Worm (Caenorhabditis elegans) whole organism, young adult: ENCODE data around the gene sqv-3.

Source experiments
- D2030.7 ChIP-seq: fragments of 200-800 bp; sonication (Bioruptor generic); IDR thresholded peaks from 2 replicates; pipeline ENCODE4 v1.3.6; 2022; ENCODE audit warnings: missing genetic modification reagents, missing genetic modification characterization, missing compliant biosample characterization
- F23B12.7 ChIP-seq: sonication (generic microtip); optimal IDR thresholded peaks from 2 replicates; lab custom pipeline; 2017; ENCODE audit warnings: missing genetic modification characterization, mild to moderate bottlenecking, missing compliant biosample characterization, antibody characterized with exemption, moderate library complexity; ENCODE audit not compliant: insufficient read depth
- F37B4.10 ChIP-seq: fragments of 200-800 bp; sonication (Bioruptor generic); IDR thresholded peaks from 2 replicates; pipeline ENCODE4 v1.3.6; 2022; ENCODE audit warnings: missing genetic modification characterization, missing compliant biosample characterization
- F39B2.1 ChIP-seq: fragments of 200-800 bp; sonication (Bioruptor generic); IDR thresholded peaks from 2 replicates; pipeline ENCODE4 v1.3.6; 2022; ENCODE audit warnings: missing genetic modification reagents, missing genetic modification characterization, missing compliant biosample characterization
- F52B5.7 ChIP-seq: sonication (generic microtip); optimal IDR thresholded peaks from 2 replicates; lab custom pipeline; 2016; ENCODE audit warnings: mild to moderate bottlenecking, missing genetic modification characterization, missing compliant biosample characterization
- F55B11.4 ChIP-seq: sonication (generic microtip); optimal IDR thresholded peaks from 2 replicates; lab custom pipeline; 2016; ENCODE audit warnings: missing compliant biosample characterization, missing genetic modification characterization, borderline replicate concordance; ENCODE audit not compliant: insufficient read depth
- K11D2.4 ChIP-seq: fragments of 200-800 bp; sonication (Bioruptor generic); IDR thresholded peaks from 2 replicates; pipeline ENCODE4 v1.3.6; 2022; ENCODE audit warnings: missing genetic modification reagents, missing genetic modification characterization, missing compliant biosample characterization
- T07F8.4 ChIP-seq: sonication (generic microtip); optimal IDR thresholded peaks from 2 replicates; lab custom pipeline; 2016; ENCODE audit warnings: mild to moderate bottlenecking, missing genetic modification characterization, moderate library complexity, missing compliant biosample characterization
- T26A5.8 ChIP-seq: sonication (generic microtip); optimal IDR thresholded peaks from 2 replicates; lab custom pipeline; 2016; ENCODE audit warnings: missing genetic modification characterization, missing compliant biosample characterization
- Y53G8AR.9 ChIP-seq: fragments of 200-800 bp; sonication (Bioruptor generic); conservative IDR thresholded peaks from 2 replicates; pipeline ENCODE4 v1.3.6; 2022; ENCODE audit warnings: missing genetic modification reagents, missing genetic modification characterization, missing compliant biosample characterization
- Y56A3A.18 ChIP-seq: fragments of 200-800 bp; sonication (Bioruptor generic); IDR thresholded peaks from 2 replicates; pipeline ENCODE4 v1.3.6; 2022; ENCODE audit warnings: missing genetic modification reagents, missing genetic modification characterization, missing compliant biosample characterization
- Y95B8A.8 ChIP-seq: fragments of 200-800 bp; sonication (Bioruptor generic); IDR thresholded peaks from 2 replicates; pipeline ENCODE4 v1.3.6; 2022; ENCODE audit warnings: missing genetic modification reagents, missing genetic modification characterization, missing compliant biosample characterization
- akir-1 ChIP-seq: fragments of 200-800 bp; sonication (Bioruptor generic); optimal IDR thresholded peaks from 2 replicates; lab custom pipeline; 2018; ENCODE audit warnings: mild to moderate bottlenecking, missing genetic modification characterization, moderate library complexity, missing compliant biosample characterization
- atf-7 ChIP-seq: sonication (generic microtip); optimal IDR thresholded peaks from 2 replicates; lab custom pipeline; 2017; ENCODE audit warnings: mild to moderate bottlenecking, missing genetic modification characterization, missing compliant biosample characterization
- athp-1 ChIP-seq: sonication (generic microtip); optimal IDR thresholded peaks from 2 replicates; lab custom pipeline; 2017; ENCODE audit warnings: mild to moderate bottlenecking, missing genetic modification characterization, missing compliant biosample characterization
- bed-2 ChIP-seq: fragments of 200-800 bp; sonication (Bioruptor generic); IDR thresholded peaks from 2 replicates; pipeline ENCODE4 v1.3.6; 2022; ENCODE audit warnings: missing genetic modification reagents, missing genetic modification characterization, missing compliant biosample characterization
- ccch-3 ChIP-seq: fragments of 200-800 bp; sonication (Bioruptor generic); optimal IDR thresholded peaks from 2 replicates; lab custom pipeline; 2018; ENCODE audit warnings: mild to moderate bottlenecking, missing genetic modification characterization, missing compliant biosample characterization
- cebp-1 ChIP-seq, 2 experiments: fragments of 200-800 bp in 1 of 2; sonication (Bioruptor generic) in 1 of 2; sonication (generic microtip) in 1 of 2; IDR thresholded peaks in 1 of 2; optimal IDR thresholded peaks in 1 of 2; 2 replicates each; pipeline versions ENCODE4 v1.3.6 to Lab custom; 2017 to 2022; ENCODE audit warnings: missing compliant biosample characterization in 2 of 2, missing genetic modification characterization in 2 of 2, mild to moderate bottlenecking in 1 of 2, missing genetic modification reagents in 1 of 2, moderate library complexity in 1 of 2
- cebp-2 ChIP-seq: fragments of 200-800 bp; sonication (Bioruptor generic); IDR thresholded peaks from 2 replicates; pipeline ENCODE4 v1.3.6; 2022; ENCODE audit warnings: missing genetic modification characterization, missing compliant biosample characterization
- ceh-27 ChIP-seq: fragments of 200-800 bp; sonication (Bioruptor generic); optimal IDR thresholded peaks from 2 replicates; lab custom pipeline; 2018; ENCODE audit warnings: mild to moderate bottlenecking, missing genetic modification characterization, moderate library complexity, missing compliant biosample characterization
- ceh-40 ChIP-seq: fragments of 200-800 bp; sonication (Bioruptor generic); IDR thresholded peaks from 2 replicates; pipeline ENCODE4 v1.3.6; 2022; ENCODE audit warnings: missing genetic modification characterization, missing compliant biosample characterization
- ceh-79 ChIP-seq: sonication (generic microtip); optimal IDR thresholded peaks from 2 replicates; lab custom pipeline; 2017; ENCODE audit warnings: mild to moderate bottlenecking, missing genetic modification characterization, missing compliant biosample characterization
- dpff-1 ChIP-seq: sonication (generic microtip); optimal IDR thresholded peaks from 2 replicates; lab custom pipeline; 2017; ENCODE audit warnings: mild to moderate bottlenecking, missing genetic modification characterization, missing compliant biosample characterization
- egl-18 ChIP-seq: fragments of 200-800 bp; sonication (Bioruptor generic); IDR thresholded peaks from 2 replicates; pipeline ENCODE4 v1.3.6; 2022; ENCODE audit warnings: missing genetic modification reagents, missing genetic modification characterization, missing compliant biosample characterization
- egl-44 ChIP-seq: fragments of 200-800 bp; sonication (Bioruptor generic); IDR thresholded peaks from 2 replicates; pipeline ENCODE4 v1.3.6; 2022; ENCODE audit warnings: missing genetic modification reagents, missing genetic modification characterization, missing compliant biosample characterization
- ekl-4 ChIP-seq: fragments of 200-800 bp; sonication (Bioruptor generic); IDR thresholded peaks from 2 replicates; pipeline ENCODE4 v1.3.6; 2022; ENCODE audit warnings: missing genetic modification reagents, missing genetic modification characterization, missing compliant biosample characterization
- fkh-3 ChIP-seq: sonication (generic microtip); optimal IDR thresholded peaks from 2 replicates; lab custom pipeline; 2016; ENCODE audit warnings: mild to moderate bottlenecking, missing genetic modification characterization, missing compliant biosample characterization
- lag-1 ChIP-seq: fragments of 200-800 bp; sonication (Bioruptor generic); IDR thresholded peaks from 2 replicates; pipeline ENCODE4 v1.3.6; 2022; ENCODE audit warnings: missing genetic modification reagents, missing genetic modification characterization, missing compliant biosample characterization
- let-607 ChIP-seq, 2 experiments: fragments of 200-800 bp in 1 of 2; sonication (Bioruptor generic) in 1 of 2; sonication (generic microtip) in 1 of 2; optimal IDR thresholded peaks; 2 replicates each; lab custom pipeline; 2016 to 2018; ENCODE audit warnings: mild to moderate bottlenecking in 2 of 2, missing compliant biosample characterization in 2 of 2, missing genetic modification characterization in 2 of 2, moderate library complexity in 2 of 2, missing genotype in 1 of 2
- lsl-1 ChIP-seq: fragments of 200-800 bp; sonication (Bioruptor generic); optimal IDR thresholded peaks from 2 replicates; lab custom pipeline; 2018; ENCODE audit warnings: mild to moderate bottlenecking, missing genetic modification characterization, moderate library complexity, missing compliant biosample characterization
- mel-28 ChIP-seq: sonication (generic microtip); optimal IDR thresholded peaks from 2 replicates; lab custom pipeline; 2016; ENCODE audit warnings: borderline replicate concordance, mild to moderate bottlenecking, missing genetic modification characterization, missing compliant biosample characterization
- nhr-27 ChIP-seq: fragments of 200-800 bp; sonication (Bioruptor generic); optimal IDR thresholded peaks from 2 replicates; lab custom pipeline; 2018; ENCODE audit warnings: mild to moderate bottlenecking, missing genetic modification characterization, moderate library complexity, missing compliant biosample characterization
- nhr-80 ChIP-seq: sonication (generic microtip); optimal IDR thresholded peaks from 2 replicates; lab custom pipeline; 2016; ENCODE audit warnings: missing genetic modification characterization, missing compliant biosample characterization
- pha-4 ChIP-seq: fragments of 150-350 bp; sonication (generic microtip); optimal IDR thresholded peaks from 2 replicates; lab custom pipeline; 2014; ENCODE audit warnings: missing biosample characterization, missing genetic modification reagents, missing genetic modification characterization
- sea-2 ChIP-seq: fragments of 200-800 bp; sonication (Bioruptor generic); IDR thresholded peaks from 2 replicates; pipeline ENCODE4 v1.3.6; 2022; ENCODE audit warnings: missing genetic modification characterization, missing compliant biosample characterization
- snpc-4 ChIP-seq, 5 experiments: fragments of 150-350 bp in 1 of 5; sonication (generic microtip) in 4 of 5; optimal IDR thresholded peaks; 2 replicates each; lab custom pipeline; 2014 to 2018; ENCODE audit warnings: missing genetic modification characterization in 5 of 5, missing biosample characterization in 3 of 5, antibody characterized with exemption in 2 of 5, mild to moderate bottlenecking in 2 of 5, missing compliant biosample characterization in 2 of 5, missing genotype in 2 of 5, moderate library complexity in 2 of 5, missing genetic modification reagents in 1 of 5
- tbp1 ChIP-seq: fragments of 200-800 bp; sonication (Bioruptor generic); optimal IDR thresholded peaks from 2 replicates; lab custom pipeline; 2018; ENCODE audit warnings: mild to moderate bottlenecking, missing genetic modification characterization, missing compliant biosample characterization
- xnd-1 ChIP-seq: sonication (generic microtip); optimal IDR thresholded peaks from 2 replicates; lab custom pipeline; 2016; ENCODE audit warnings: missing genotype, missing genetic modification reagents, missing genetic modification characterization, missing compliant biosample characterization
- zfh-2 ChIP-seq: fragments of 200-800 bp; sonication (Bioruptor generic); conservative IDR thresholded peaks from 2 replicates; pipeline ENCODE4 v1.3.6; 2022; ENCODE audit warnings: missing genetic modification reagents, missing genetic modification characterization, missing compliant biosample characterization
- ztf-18 ChIP-seq: sonication (generic microtip); optimal IDR thresholded peaks from 2 replicates; lab custom pipeline; 2016; ENCODE audit warnings: missing genotype, mild to moderate bottlenecking, missing genetic modification characterization, missing compliant biosample characterization
- ztf-25 ChIP-seq: fragments of 200-800 bp; sonication (Bioruptor generic); IDR thresholded peaks from 2 replicates; pipeline ENCODE4 v1.3.6; 2022; ENCODE audit warnings: missing genetic modification reagents, missing genetic modification characterization, missing compliant biosample characterization
- ztf-3 ChIP-seq: fragments of 200-800 bp; sonication (Bioruptor generic); optimal IDR thresholded peaks from 2 replicates; lab custom pipeline; 2018; ENCODE audit warnings: mild to moderate bottlenecking, missing genetic modification characterization, missing compliant biosample characterization

Gene sqv-3

ce11 chrIII:9789607-9790073, 9.5 kb upstream of the sqv-3 start, which contains the start of gene R10E11.5:
TSS of gene R10E11.5 (minus strand) at chrIII:9789657.
- TF ChIP-seq T07F8.4 (no peak), mel-28 (tag; lab: Kevin White, UChicago) (no peak), akir-1 (no peak), ztf-3 (GFP tag; lab: Kevin White, UChicago) (no peak), F52B5.7 (tag; lab: Kevin White, UChicago) (no peak), K11D2.4 (GFP tag; lab: Robert Waterston, UW) (no peak), zfh-2 (GFP tag; lab: Robert Waterston, UW) (no peak), T26A5.8 (tag; lab: Kevin White, UChicago) (no peak), ekl-4 (GFP tag; lab: Robert Waterston, UW) (no peak)

- no peak for TF ChIP-seq sea-2 (GFP tag; lab: Robert Waterston, UW)
- TF ChIP-seq ceh-27 (GFP tag; lab: Kevin White, UChicago): no peak
- no peak for TF ChIP-seq snpc-4 (GFP tag; optimal IDR thresholded peaks at IDR 0.05; lab: Kevin White, UChicago)
- TF ChIP-seq snpc-4 (tag; optimal IDR thresholded peaks at IDR 0.05; lab: Kevin White, UChicago): no peak
- TF ChIP-seq D2030.7 (GFP tag; lab: Robert Waterston, UW): no peak
- no peak for TF ChIP-seq atf-7 (tag; lab: Kevin White, UChicago)
- no peak for TF ChIP-seq nhr-27 (tag; lab: Kevin White, UChicago)
- no peak for TF ChIP-seq cebp-2 (GFP tag; lab: Robert Waterston, UW)
- no peak for TF ChIP-seq F23B12.7 (tag; lab: Kevin White, UChicago)
- no peak for TF ChIP-seq egl-18
- TF ChIP-seq, all 124 proteins: peak for 0
These were observed 8.9 kb upstream of the sqv-3 start for ce11 chrIII:9789083-9789482.

- TF ChIP-seq bed-2 (GFP tag; lab: Robert Waterston, UW) (no peak), ceh-40 (GFP tag; lab: Robert Waterston, UW) (no peak), nhr-80 (peak; percentile 93), dpff-1 (tag; lab: Kevin White, UChicago) (no peak), ceh-79 (tag; lab: Kevin White, UChicago) (no peak), lsl-1 (GFP tag; lab: Kevin White, UChicago) (no peak), xnd-1 (no peak), ztf-18 (tag; lab: Kevin White, UChicago) (no peak), athp-1 (tag; lab: Kevin White, UChicago) (no peak), F55B11.4 (tag; lab: Kevin White, UChicago) (no peak), F52B5.7 (tag; lab: Kevin White, UChicago) (no peak), let-607 (tag; optimal IDR thresholded peaks at IDR 0.05; lab: Kevin White, UChicago) (peak; percentile 97 to 98), lag-1 (GFP tag; lab: Robert Waterston, UW) (no peak), ccch-3 (GFP tag; lab: Kevin White, UChicago) (no peak)
These were observed 6.6 kb upstream of the sqv-3 start for ce11 chrIII:9786776-9787175.

ce11 chrIII:9783133-9783590, 3.0 kb upstream of the sqv-3 start:
- TF ChIP-seq F39B2.1 (GFP tag; lab: Robert Waterston, UW) (no peak), Y56A3A.18 (GFP tag; lab: Robert Waterston, UW) (peak; percentile 54; the same call in 1 of the 2 replicates), tbp1 (GFP tag; lab: Kevin White, UChicago) (peak; percentile 4), lsl-1 (GFP tag; lab: Kevin White, UChicago) (no peak), egl-18 (no peak), egl-44 (no peak), T07F8.4 (no peak), cebp-1 (GFP tag; IDR thresholded peaks at IDR 0.05; lab: Robert Waterston, UW) (no peak), cebp-1 (tag; optimal IDR thresholded peaks at IDR 0.05; lab: Kevin White, UChicago) (peak; percentile 29), F37B4.10 (GFP tag; lab: Robert Waterston, UW) (no peak), Y95B8A.8 (GFP tag; lab: Robert Waterston, UW) (no peak; the same call in 1 of the 2 replicates), ztf-25 (GFP tag; lab: Robert Waterston, UW) (no peak), F55B11.4 (tag; lab: Kevin White, UChicago) (no peak), athp-1 (tag; lab: Kevin White, UChicago) (no peak), fkh-3 (tag; lab: Kevin White, UChicago) (no peak), ztf-3 (GFP tag; lab: Kevin White, UChicago) (peak; percentile 57), Y53G8AR.9 (GFP tag; lab: Robert Waterston, UW) (0 out of 2 replicates have a peak, but pooled peaks have one; percentile 54), pha-4 (tag; lab: Kevin White, UChicago) (no peak)
